Fruit fly (Drosophila melanogaster) Kc167 (cell line): ENCODE data around the gene HUWE1.

Source experiments
- Myc ChIP-seq: fragments of >200 bp; optimal IDR thresholded peaks from 2 replicates; lab custom pipeline; 2017; ENCODE audit warnings: missing external identifiers
- Sin3A ChIP-seq: fragments of >200 bp; optimal IDR thresholded peaks from 2 replicates; lab custom pipeline; 2018; ENCODE audit warnings: missing external identifiers
- h ChIP-seq: fragments of >200 bp; optimal IDR thresholded peaks from 3 replicates; lab custom pipeline; 2018; ENCODE audit warnings: missing external identifiers
- insv ChIP-seq: fragments of >200 bp; optimal IDR thresholded peaks from 3 replicates; lab custom pipeline; 2018; ENCODE audit warnings: missing external identifiers
- psq ChIP-seq: fragments of >200 bp; optimal IDR thresholded peaks from 2 replicates; lab custom pipeline; 2017; ENCODE audit warnings: missing external identifiers
- ttk ChIP-seq: sonication (Bioruptor generic); optimal IDR thresholded peaks from 2 replicates; lab custom pipeline; 2017; ENCODE audit warnings: missing external identifiers

Gene HUWE1

DNA sequence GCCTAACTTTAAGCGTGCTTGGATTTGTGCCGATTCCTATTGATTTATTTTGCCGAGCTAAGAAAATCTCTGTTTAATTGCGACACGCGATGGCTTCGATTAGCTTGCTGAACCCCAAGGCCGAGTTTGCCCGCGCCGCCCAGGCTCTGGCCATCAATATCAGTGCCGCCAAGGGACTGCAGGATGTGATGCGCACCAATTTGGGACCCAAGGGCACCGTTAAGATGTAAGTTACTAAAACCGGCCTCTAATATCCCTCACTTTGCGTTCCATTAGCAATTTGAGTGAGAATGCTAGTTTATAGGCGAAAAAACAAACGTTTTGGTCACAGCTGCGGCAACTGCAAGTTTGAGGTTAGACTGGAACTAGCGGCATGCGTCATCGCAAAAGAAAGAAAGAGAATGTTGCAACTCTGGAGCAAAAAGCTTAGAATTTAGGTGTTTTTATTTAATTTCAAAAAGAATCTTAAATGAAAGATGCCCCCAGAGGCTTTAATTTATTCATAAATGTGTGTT lies 34.3 kb downstream of the HUWE1 start:
- TF ChIP-seq psq (no peak), Sin3A (lab: Kevin White, UChicago) (no peak), Myc (lab: Kevin White, UChicago) (no peak), h (lab: Kevin White, UChicago) (no peak), ttk (no peak), insv (no peak)

DNA sequence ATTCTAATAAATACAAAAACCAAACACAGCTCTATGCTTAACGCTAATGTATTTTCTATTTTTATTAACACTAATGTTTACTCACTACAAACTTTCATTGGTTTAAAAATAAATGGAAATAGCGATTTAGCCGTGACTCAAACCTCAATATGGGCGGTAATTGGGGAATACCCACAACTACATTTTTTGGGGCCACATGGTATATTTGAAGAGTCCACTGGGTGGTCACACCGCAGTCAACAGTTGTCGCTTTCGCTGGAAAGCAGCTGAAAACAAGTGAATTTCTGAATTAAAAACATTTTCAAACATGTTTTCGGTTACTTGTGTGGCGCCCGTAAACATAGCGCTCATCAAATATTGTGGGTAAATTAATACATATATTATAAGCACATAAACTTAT lies 36.5 kb downstream of the HUWE1 start, which contains the start of gene Mvd:
Gene Mvd, plus strand, starts transcription at position 222 of the 400 bp plus-strand sequence.
- no peak for TF ChIP-seq psq
- TF ChIP-seq insv = no peak
- TF ChIP-seq ttk = no peak
- no peak for TF ChIP-seq h (lab: Kevin White, UChicago)
- no peak for TF ChIP-seq Sin3A (lab: Kevin White, UChicago)
- TF ChIP-seq Myc (lab: Kevin White, UChicago) = no peak

DNA sequence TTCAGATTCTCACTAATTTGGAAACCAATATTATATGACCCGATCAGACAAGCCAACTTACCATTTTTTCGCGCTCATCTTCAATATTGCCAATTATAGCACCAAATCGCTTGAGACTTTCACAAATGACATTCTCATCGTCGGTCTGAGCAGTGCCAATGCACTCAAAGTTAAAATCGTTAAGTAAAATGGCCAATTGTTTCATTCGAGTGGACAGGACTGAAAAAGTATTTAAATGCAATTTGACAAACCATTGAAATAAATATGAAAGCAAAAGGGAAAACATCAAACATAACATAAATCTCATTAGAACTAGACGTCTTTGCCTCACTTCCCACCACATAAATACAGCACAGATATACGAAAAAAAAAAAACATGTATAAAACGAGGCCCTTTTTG lies 43.6 kb downstream of the HUWE1 start, which contains the start of gene CG8260:
Gene CG8260, plus strand, starts transcription at position 301 of the 400 bp plus-strand sequence.
- TF ChIP-seq psq (no peak), ttk (no peak), h (lab: Kevin White, UChicago) (no peak), insv (no peak), Sin3A (lab: Kevin White, UChicago) (no peak), Myc (lab: Kevin White, UChicago) (no peak)

DNA sequence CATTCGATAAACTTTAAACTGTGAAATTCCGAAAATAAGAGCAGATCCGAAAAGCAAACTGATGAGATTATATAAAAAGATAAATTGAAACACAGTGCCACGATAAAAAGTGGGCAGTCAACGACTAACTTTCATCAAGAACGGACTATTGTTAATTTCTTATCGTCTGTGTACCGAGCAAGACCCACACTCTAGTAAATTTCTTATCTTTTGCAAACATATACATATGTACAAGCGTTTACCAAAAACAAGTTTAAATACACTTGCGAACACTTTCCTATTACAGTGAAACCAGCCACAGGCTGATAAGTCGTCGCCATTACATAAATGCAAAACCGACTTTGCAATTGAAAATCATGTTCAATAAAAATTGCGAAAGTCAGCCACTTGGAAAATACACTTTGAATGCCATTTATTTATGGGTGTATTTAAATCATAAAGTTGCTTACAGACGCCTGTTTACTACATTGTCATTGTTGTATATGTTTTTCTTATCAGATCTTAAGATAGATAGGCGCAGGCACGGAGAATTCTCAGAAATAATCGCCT lies 46.3 kb downstream of the HUWE1 start:
- TF ChIP-seq Sin3A (lab: Kevin White, UChicago) = no peak
- no peak for TF ChIP-seq insv
- no peak for TF ChIP-seq Myc (lab: Kevin White, UChicago)
- TF ChIP-seq psq = no peak
- no peak for TF ChIP-seq ttk
- TF ChIP-seq h (lab: Kevin White, UChicago) = no peak

DNA sequence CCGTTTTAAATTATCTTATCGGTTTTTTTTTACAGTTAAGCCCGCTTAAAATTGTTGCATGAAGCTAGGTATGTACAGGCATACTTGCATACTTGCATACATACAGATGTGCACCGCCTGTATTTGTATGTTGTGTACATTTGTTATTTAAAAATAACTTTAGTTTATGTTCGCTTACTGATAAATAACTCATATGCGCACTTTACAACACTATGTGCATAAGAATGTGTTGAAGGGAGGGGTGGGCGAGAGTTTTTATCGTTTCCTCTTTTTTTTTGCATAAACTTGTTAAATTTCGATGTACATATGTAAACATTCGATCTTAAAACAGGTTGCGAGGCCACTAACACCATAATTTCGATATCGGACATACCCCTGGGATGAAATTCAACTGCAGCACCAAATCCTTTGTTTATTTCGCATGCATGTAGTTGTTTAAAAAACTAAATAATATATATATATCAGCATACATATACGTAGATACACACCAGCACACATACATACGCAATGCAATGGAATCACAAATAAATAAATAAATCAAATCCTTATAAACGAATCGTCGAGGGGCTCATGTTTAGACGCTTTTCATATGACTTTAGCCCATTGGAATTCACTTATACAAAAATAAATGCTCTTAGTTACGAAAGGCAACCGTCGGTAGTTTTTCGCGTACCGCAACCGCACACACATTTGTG lies 47.5 kb downstream of the HUWE1 start:
- TF ChIP-seq ttk = no peak
- no peak for TF ChIP-seq h (lab: Kevin White, UChicago)
- TF ChIP-seq psq = no peak
- no peak for TF ChIP-seq insv
- TF ChIP-seq Sin3A (lab: Kevin White, UChicago) = no peak

DNA sequence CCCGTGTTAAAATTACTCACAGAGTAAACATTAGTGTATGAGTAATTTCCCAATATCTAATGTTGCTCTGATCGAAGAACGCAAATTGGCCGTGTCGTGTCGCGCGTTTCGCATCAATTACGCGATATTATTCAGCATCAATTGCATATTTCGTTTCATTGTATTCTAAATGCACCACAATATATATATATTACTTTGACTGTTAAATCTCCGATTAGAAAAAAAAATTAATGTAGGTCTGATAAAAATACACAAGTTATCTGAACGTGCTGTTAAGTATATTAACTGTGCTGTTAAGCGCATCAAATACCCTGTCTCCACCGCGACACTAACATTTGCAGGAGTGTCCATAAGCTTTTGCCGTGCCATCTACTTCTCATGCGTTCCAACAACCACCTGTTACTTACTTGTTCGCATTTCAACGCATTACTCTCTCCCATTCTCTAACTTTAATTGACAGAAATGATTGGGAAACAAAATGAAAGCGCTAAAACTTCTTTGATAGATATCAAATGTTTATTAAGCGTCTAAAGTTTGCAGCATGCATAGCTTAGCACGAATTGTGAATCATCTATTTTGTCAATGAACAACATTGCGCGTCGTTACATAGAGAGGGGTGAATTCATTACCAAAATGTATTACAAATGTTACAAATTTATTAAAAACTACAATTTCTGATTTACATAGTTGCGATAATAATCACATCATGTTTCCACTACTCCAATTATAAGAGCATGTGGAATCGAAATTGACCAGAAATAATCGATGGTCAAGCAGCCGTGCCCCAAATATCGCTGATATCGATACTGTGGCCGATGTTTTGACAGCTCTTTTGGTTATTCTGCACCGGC lies 48.2 kb downstream of the HUWE1 start, which contains the start of the genes Graf and mRpL3:
Gene Graf, minus strand, starts transcription at position 287 of the 851 bp plus-strand sequence.
Gene mRpL3, plus strand, starts transcription at position 802 of the 851 bp plus-strand sequence.
- no peak for TF ChIP-seq ttk
- no peak for TF ChIP-seq Myc (lab: Kevin White, UChicago)
- TF ChIP-seq h (lab: Kevin White, UChicago) = no peak
- TF ChIP-seq insv = no peak
- TF ChIP-seq Sin3A (lab: Kevin White, UChicago) = no peak
- no peak for TF ChIP-seq psq

DNA sequence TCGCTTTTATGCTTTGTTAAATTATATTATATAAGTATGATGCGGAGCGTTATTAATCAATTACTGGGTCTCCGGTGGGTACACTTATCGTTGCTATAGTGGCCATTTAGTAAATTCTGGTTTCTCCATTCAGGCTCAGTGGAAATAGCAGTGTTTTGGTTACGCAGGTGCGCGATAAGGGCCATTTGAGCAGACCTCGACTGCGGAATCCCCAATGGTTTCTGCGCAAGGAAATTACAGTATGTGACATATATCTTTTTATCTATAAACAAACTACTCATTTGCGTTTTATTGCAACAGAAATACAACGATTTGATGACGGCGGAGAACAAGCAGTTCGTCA lies 48.8 kb downstream of the HUWE1 start:
- TF ChIP-seq insv = no peak
- TF ChIP-seq Sin3A (lab: Kevin White, UChicago) = no peak
- no peak for TF ChIP-seq h (lab: Kevin White, UChicago)
- no peak for TF ChIP-seq Myc (lab: Kevin White, UChicago)
- TF ChIP-seq psq = no peak
- TF ChIP-seq ttk = no peak

DNA sequence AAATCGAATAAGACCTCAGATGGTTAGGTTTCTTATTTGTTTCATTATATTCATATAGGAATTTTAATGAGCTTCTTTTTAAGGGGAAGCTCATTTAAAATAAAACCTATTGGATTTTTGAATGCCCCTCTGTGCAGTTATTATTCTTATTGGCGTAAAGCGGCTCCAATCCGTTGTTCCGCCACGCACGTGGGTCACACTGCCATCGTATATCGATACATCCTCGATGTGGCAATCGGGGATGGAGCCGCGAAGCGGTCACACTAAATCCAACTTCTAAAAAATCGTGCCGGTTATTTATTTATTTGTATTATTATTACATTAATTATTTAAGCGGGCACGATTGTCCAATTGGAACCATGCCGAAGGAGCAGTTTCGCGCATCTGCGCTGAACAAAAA lies 50.3 kb downstream of the HUWE1 start, which contains the start of gene Polr3A:
Gene Polr3A, plus strand, starts transcription at position 234 of the 400 bp plus-strand sequence.
- no peak for TF ChIP-seq h (lab: Kevin White, UChicago)
- no peak for TF ChIP-seq psq

DNA sequence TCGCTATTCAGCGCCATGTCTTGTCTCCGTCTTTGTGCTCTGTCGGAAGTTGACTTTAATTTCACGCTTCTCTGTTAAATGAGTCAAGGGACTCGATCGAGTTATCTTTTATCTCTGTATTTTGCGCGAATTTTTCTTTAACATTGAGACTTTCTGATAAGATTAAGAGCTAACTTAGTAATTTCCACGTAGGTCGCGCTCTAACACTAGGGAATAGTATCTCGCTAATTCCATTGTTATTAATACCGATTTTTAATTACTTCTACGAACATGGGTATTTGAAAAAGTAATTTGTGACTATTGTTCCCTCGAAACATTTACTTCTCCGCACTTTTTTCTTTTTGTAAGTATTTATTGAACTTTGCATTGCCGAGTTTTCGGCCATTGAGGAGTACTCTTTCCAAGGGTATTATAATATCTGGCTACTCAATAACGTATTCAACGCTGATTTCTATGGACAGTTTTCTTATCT lies 54.0 kb downstream of the HUWE1 start, which contains the start of gene CG8952:
Gene CG8952, minus strand, starts transcription at position 51 of the 472 bp plus-strand sequence.
- no peak for TF ChIP-seq insv
- TF ChIP-seq h (lab: Kevin White, UChicago) = no peak
- TF ChIP-seq Sin3A (lab: Kevin White, UChicago) = no peak
- TF ChIP-seq ttk = no peak
- no peak for TF ChIP-seq psq
- TF ChIP-seq Myc (lab: Kevin White, UChicago) = no peak

DNA sequence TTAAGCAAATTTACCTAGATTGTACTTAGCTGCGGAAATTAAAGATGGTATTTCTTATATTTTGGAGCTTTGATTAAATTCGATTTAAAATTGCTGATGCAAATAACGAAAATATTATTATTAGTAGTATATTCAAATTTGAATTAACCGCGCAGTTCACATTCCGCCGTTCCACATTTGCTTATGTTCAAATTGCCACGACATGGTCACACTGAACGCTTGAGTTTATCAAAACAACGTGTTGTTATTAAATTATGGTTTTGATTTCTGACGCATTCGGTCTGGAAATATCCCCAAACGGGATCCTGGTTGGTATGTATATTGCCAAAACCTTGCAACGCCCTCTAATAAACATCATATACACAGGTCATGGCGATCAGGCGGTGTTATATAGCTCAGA lies 57.0 kb downstream of the HUWE1 start, which contains the start of gene CG33172:
Gene CG33172, plus strand, starts transcription at position 208 of the 400 bp plus-strand sequence.
- TF ChIP-seq Sin3A (lab: Kevin White, UChicago) = no peak
- TF ChIP-seq Myc (lab: Kevin White, UChicago) = no peak
- no peak for TF ChIP-seq ttk
- no peak for TF ChIP-seq psq
- TF ChIP-seq insv = no peak
- no peak for TF ChIP-seq h (lab: Kevin White, UChicago)

DNA sequence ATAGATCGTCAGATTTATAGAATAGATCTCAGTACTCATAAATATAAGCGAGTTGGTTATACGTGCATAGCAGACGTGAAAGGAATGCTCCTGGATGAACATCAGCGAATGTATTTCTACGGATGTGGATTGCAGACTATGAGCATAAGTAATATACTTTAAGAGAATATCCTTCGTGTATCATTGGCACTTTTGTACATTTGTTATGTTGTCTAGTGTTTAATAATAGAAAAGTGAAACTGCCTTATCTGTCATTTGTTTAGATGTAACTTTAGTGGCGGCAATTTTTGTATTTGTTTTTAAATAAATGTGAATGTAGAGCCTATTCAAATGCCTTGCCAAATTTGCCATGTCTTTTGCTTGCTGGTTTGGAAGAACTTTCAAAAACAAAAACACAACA lies 60.2 kb downstream of the HUWE1 start, which contains the start of gene CG43672:
Gene CG43672, plus strand, starts transcription at position 301 of the 400 bp plus-strand sequence.
- TF ChIP-seq insv = no peak
- no peak for TF ChIP-seq h (lab: Kevin White, UChicago)
- no peak for TF ChIP-seq Sin3A (lab: Kevin White, UChicago)
- TF ChIP-seq ttk = no peak
- TF ChIP-seq psq = no peak
- no peak for TF ChIP-seq Myc (lab: Kevin White, UChicago)

DNA sequence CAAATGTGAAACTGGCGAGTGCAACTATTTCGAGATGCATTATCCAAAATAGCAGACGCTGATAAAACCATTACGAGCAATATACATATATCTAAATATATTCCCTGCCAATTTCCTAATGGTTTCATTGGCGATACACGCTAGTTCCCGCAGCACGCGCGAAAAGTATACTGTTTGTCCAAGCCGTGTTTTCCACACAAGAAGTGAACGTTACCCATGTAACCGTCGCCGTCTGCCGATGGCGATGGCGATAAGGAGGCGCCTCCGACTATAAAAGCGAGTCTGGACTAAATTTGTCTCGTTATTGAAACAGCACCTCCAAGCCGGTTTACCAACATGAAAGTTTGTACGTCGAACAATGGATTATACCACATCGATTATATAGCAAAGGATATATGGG lies 66.4 kb downstream of the HUWE1 start, which contains the start of gene CG43673:
Gene CG43673, plus strand, starts transcription at position 301 of the 400 bp plus-strand sequence.
- no peak for TF ChIP-seq ttk
- no peak for TF ChIP-seq Sin3A (lab: Kevin White, UChicago)
- no peak for TF ChIP-seq psq
- TF ChIP-seq insv = no peak
- no peak for TF ChIP-seq h (lab: Kevin White, UChicago)
- TF ChIP-seq Myc (lab: Kevin White, UChicago) = no peak
